Worm (Caenorhabditis elegans) whole organism, young adult: Measurements from ENCODE around the gene R11D1.4.

Experiments
- dpl-1 ChIP-seq: fragments of 150-350 bp; optimal IDR thresholded peaks from 2 replicates; lab custom pipeline; 2014; ENCODE audit warnings: missing biosample characterization, missing genetic modification reagents, missing genetic modification characterization
- somi-1 ChIP-seq: fragments of 200-800 bp; sonication (Bioruptor generic); optimal IDR thresholded peaks from 2 replicates; lab custom pipeline; 2018; ENCODE audit warnings: mild to moderate bottlenecking, missing genetic modification characterization, missing compliant biosample characterization

- TF ChIP-seq somi-1 (GFP tag; lab: Kevin White, UChicago) (no peak), dpl-1 (GFP tag; lab: Kevin White, UChicago) (no peak)
These were observed 17.2 kb downstream of the R11D1.4 start for ce11 chrV:12696790-12697189.
